In genomic region chrX:2536246-2536772, ce11 we compare ENCODE assay signal across 4 worm cellular contexts.
TF ChIP-seq lines count a peak whose summit lies in the region.

No protein-coding gene starts in this region.

TF ChIP-seq in whole organism, L2 larva, 48 proteins besides CTCF, POLR2A, EP300 and RAD21 (continues in another document):
- TF ChIP-seq nhr-21 (tag; optimal IDR thresholded peaks at IDR 0.05; lab: Kevin White, UChicago) (peak; percentile 29), unc-62 (GFP tag; optimal IDR thresholded peaks at IDR 0.05; lab: Kevin White, UChicago) (no peak), skn-1 (tag; optimal IDR thresholded peaks at IDR 0.05; lab: Kevin White, UChicago) (no peak), C34F6.9 (tag; optimal IDR thresholded peaks at IDR 0.05; lab: Kevin White, UChicago) (peak; percentile 92), ztf-4 (tag; optimal IDR thresholded peaks at IDR 0.05; lab: Kevin White, UChicago) (no peak), gmeb-1 (tag; optimal IDR thresholded peaks at IDR 0.05; lab: Kevin White, UChicago) (peak; percentile 25), Y55F3AM.14 (GFP tag; optimal IDR thresholded peaks at IDR 0.05; lab: Kevin White, UChicago) (peak; percentile 65), peb-1 (tag; optimal IDR thresholded peaks at IDR 0.05; lab: Kevin White, UChicago) (no peak), nhr-11 (tag; optimal IDR thresholded peaks at IDR 0.05; lab: Kevin White, UChicago) (no peak), sem-4 (tag; optimal IDR thresholded peaks at IDR 0.05; lab: Kevin White, UChicago) (peak; percentile 92), alr-1 (tag; optimal IDR thresholded peaks at IDR 0.05; lab: Kevin White, UChicago) (no peak), ztf-1 (GFP tag; conservative IDR thresholded peaks at IDR 0.05; lab: Robert Waterston, UW) (no peak), aly-2 (tag; optimal IDR thresholded peaks at IDR 0.05; lab: Kevin White, UChicago) (no peak), sma-9 (GFP tag; optimal IDR thresholded peaks at IDR 0.05; lab: Kevin White, UChicago) (peak; percentile 94), sma-9 (tag; optimal IDR thresholded peaks at IDR 0.05; lab: Kevin White, UChicago) (no peak), zag-1 (tag; optimal IDR thresholded peaks at IDR 0.05; lab: Kevin White, UChicago) (peak; percentile 94), nhr-6 (tag; optimal IDR thresholded peaks at IDR 0.05; lab: Kevin White, UChicago) (peak; percentile 88), nhr-25 (tag; optimal IDR thresholded peaks at IDR 0.05; lab: Kevin White, UChicago) (peak; percentile 80), mab-5 (tag; optimal IDR thresholded peaks at IDR 0.05; lab: Kevin White, UChicago) (peak; percentile 80), ceh-16 (tag; optimal IDR thresholded peaks at IDR 0.05; lab: Kevin White, UChicago) (peak; percentile 78), mdl-1 (tag; optimal IDR thresholded peaks at IDR 0.05; lab: Kevin White, UChicago) (peak in 1 of 2 experiments; percentile 73), sma-3 (GFP tag; optimal IDR thresholded peaks at IDR 0.05; lab: Kevin White, UChicago) (peak; percentile 57), ztf-11 (tag; optimal IDR thresholded peaks at IDR 0.05; lab: Kevin White, UChicago) (no peak), F13H6.1 (tag; optimal IDR thresholded peaks at IDR 0.05; lab: Kevin White, UChicago) (peak; percentile 97)

TF ChIP-seq in whole organism, L4 larva, 104 proteins besides CTCF, POLR2A, EP300 and RAD21 (continues in another document):
- TF ChIP-seq lin-29 (GFP tag; IDR thresholded peaks at IDR 0.05; lab: Robert Waterston, UW) (no peak), ama-1 (optimal IDR thresholded peaks at IDR 0.05; lab: Kevin White, UChicago) (no peak), F26F4.8 (GFP tag; conservative IDR thresholded peaks at IDR 0.05; lab: Robert Waterston, UW) (no peak), dpl-1 (GFP tag; optimal IDR thresholded peaks at IDR 0.05; lab: Kevin White, UChicago) (no peak), daf-19 (GFP tag; conservative IDR thresholded peaks at IDR 0.05; lab: Robert Waterston, UW) (no peak), hmg-1.1 (GFP tag; IDR thresholded peaks at IDR 0.05; lab: Robert Waterston, UW) (peak; percentile 77), fos-1 (tag; optimal IDR thresholded peaks at IDR 0.05; lab: Kevin White, UChicago) (no peak), skn-1 (tag; optimal IDR thresholded peaks at IDR 0.05; lab: Kevin White, UChicago) (no peak), ceh-32 (tag; optimal IDR thresholded peaks at IDR 0.05; lab: Kevin White, UChicago; ENCODE audit: poor library complexity) (no peak), ctbp-1 (GFP tag; IDR thresholded peaks at IDR 0.05; lab: Robert Waterston, UW) (peak; percentile 75), unc-62 (GFP tag; optimal IDR thresholded peaks at IDR 0.05 in 1 of 2; lab: Kevin White, UChicago) (peak in 1 of 2 experiments; percentile 99), unc-62 (tag; optimal IDR thresholded peaks at IDR 0.05; lab: Kevin White, UChicago) (no peak), tra-1 (GFP tag; IDR thresholded peaks at IDR 0.05; lab: Robert Waterston, UW) (no peak), attf-4 (tag; optimal IDR thresholded peaks at IDR 0.05; lab: Kevin White, UChicago) (no peak), saeg-2 (GFP tag; IDR thresholded peaks at IDR 0.05; lab: Robert Waterston, UW) (no peak), R02D3.7 (tag; optimal IDR thresholded peaks at IDR 0.05; lab: Kevin White, UChicago) (no peak), vab-7 (GFP tag; IDR thresholded peaks at IDR 0.05; lab: Robert Waterston, UW) (no peak), zip-11 (GFP tag; IDR thresholded peaks at IDR 0.05; lab: Robert Waterston, UW) (no peak), spr-1 (tag; optimal IDR thresholded peaks at IDR 0.05; lab: Kevin White, UChicago) (peak; percentile 1), mxl-2 (GFP tag; conservative IDR thresholded peaks at IDR 0.05; lab: Robert Waterston, UW) (no peak), dve-1 (tag; optimal IDR thresholded peaks at IDR 0.05; lab: Kevin White, UChicago; ENCODE audit: insufficient read depth) (peak; percentile 69), unc-130 (GFP tag; optimal IDR thresholded peaks at IDR 0.05; lab: Kevin White, UChicago) (no peak), daf-16 (GFP tag; optimal IDR thresholded peaks at IDR 0.05; lab: Kevin White, UChicago) (peak in 1 of 2 experiments; percentile 87), daf-16 (tag; optimal IDR thresholded peaks at IDR 0.05; lab: Kevin White, UChicago) (no peak), nhr-42 (GFP tag; IDR thresholded peaks at IDR 0.05; lab: Robert Waterston, UW) (no peak)

TF ChIP-seq in whole organism, late embryonic, 69 proteins besides CTCF, POLR2A, EP300 and RAD21 (continues in another document):
- peak; percentile 77 for TF ChIP-seq sdc-2 (tag; optimal IDR thresholded peaks at IDR 0.05; lab: Kevin White, UChicago)
- TF ChIP-seq fkh-6 (tag; optimal IDR thresholded peaks at IDR 0.05; lab: Kevin White, UChicago), result no peak
- no peak for TF ChIP-seq ceh-24 (tag; optimal IDR thresholded peaks at IDR 0.05; lab: Kevin White, UChicago)
- TF ChIP-seq hlh-15 (tag; optimal IDR thresholded peaks at IDR 0.05; lab: Kevin White, UChicago), result no peak
- TF ChIP-seq dmd-4 (tag; optimal IDR thresholded peaks at IDR 0.05; lab: Kevin White, UChicago; ENCODE audit: borderline replicate concordance), result no peak
- peak; percentile 87 for TF ChIP-seq F13H6.1 (tag; optimal IDR thresholded peaks at IDR 0.05; lab: Kevin White, UChicago)
- no peak for TF ChIP-seq gmeb-2 (tag; optimal IDR thresholded peaks at IDR 0.05; lab: Kevin White, UChicago)
- peak; percentile 58 for TF ChIP-seq ceh-14 (tag; optimal IDR thresholded peaks at IDR 0.05; lab: Kevin White, UChicago)
- peak; percentile 91 for TF ChIP-seq ceh-18 (tag; optimal IDR thresholded peaks at IDR 0.05; lab: Kevin White, UChicago)
- no peak for TF ChIP-seq lim-6 (tag; optimal IDR thresholded peaks at IDR 0.05; lab: Kevin White, UChicago)
- TF ChIP-seq tbx-7 (tag; optimal IDR thresholded peaks at IDR 0.05; lab: Kevin White, UChicago), result no peak
- peak; percentile 19 for TF ChIP-seq elt-2 (tag; optimal IDR thresholded peaks at IDR 0.05; lab: Kevin White, UChicago)
- TF ChIP-seq ceh-22 (tag; optimal IDR thresholded peaks at IDR 0.05; lab: Kevin White, UChicago), result peak; percentile 71
- TF ChIP-seq ref-2 (tag; optimal IDR thresholded peaks at IDR 0.05; lab: Kevin White, UChicago), result peak; percentile 81
- no peak for TF ChIP-seq ceh-45 (GFP tag; IDR thresholded peaks at IDR 0.05; lab: Robert Waterston, UW)
- no peak for TF ChIP-seq sox-4 (tag; optimal IDR thresholded peaks at IDR 0.05; lab: Kevin White, UChicago)
- TF ChIP-seq unc-3 (GFP tag; conservative IDR thresholded peaks at IDR 0.05; lab: Robert Waterston, UW), result no peak
- TF ChIP-seq unc-3 (tag; optimal IDR thresholded peaks at IDR 0.05; lab: Kevin White, UChicago), result no peak
- TF ChIP-seq hlh-30 (tag; optimal IDR thresholded peaks at IDR 0.05; lab: Kevin White, UChicago; ENCODE audit: insufficient read depth), result peak; percentile 71
- peak; percentile 40 for TF ChIP-seq ztf-16 (tag; optimal IDR thresholded peaks at IDR 0.05; lab: Kevin White, UChicago)
- peak; percentile 67 for TF ChIP-seq dve-1 (tag; optimal IDR thresholded peaks at IDR 0.05; lab: Kevin White, UChicago)
- TF ChIP-seq ets-4 (tag; optimal IDR thresholded peaks at IDR 0.05; lab: Kevin White, UChicago), result peak; percentile 35
- TF ChIP-seq nhr-11 (tag; optimal IDR thresholded peaks at IDR 0.05; lab: Kevin White, UChicago), result no peak
- TF ChIP-seq C38D4.7 (GFP tag; optimal IDR thresholded peaks at IDR 0.05; lab: Kevin White, UChicago), result no peak
- no peak for TF ChIP-seq pax-1 (tag; optimal IDR thresholded peaks at IDR 0.05; lab: Kevin White, UChicago)
- peak; percentile 75 for TF ChIP-seq ceh-19 (GFP tag; optimal IDR thresholded peaks at IDR 0.05; lab: Kevin White, UChicago)

TF ChIP-seq in whole organism, mixed stage, embryonic, 35 proteins besides CTCF, POLR2A, EP300 and RAD21 (continues in another document):
- TF ChIP-seq elt-3 (tag; optimal IDR thresholded peaks at IDR 0.05; lab: Kevin White, UChicago) (no peak), mls-2 (tag; optimal IDR thresholded peaks at IDR 0.05; lab: Kevin White, UChicago) (peak; percentile 85), ces-1 (GFP tag; optimal IDR thresholded peaks at IDR 0.05; lab: Kevin White, UChicago) (peak; percentile 89), unc-120 (tag; optimal IDR thresholded peaks at IDR 0.05; lab: Kevin White, UChicago; ENCODE audit: poor library complexity, severe bottlenecking) (peak; percentile 45), nhr-12 (tag; optimal IDR thresholded peaks at IDR 0.05; lab: Kevin White, UChicago) (no peak), drap-1 (GFP tag; optimal IDR thresholded peaks at IDR 0.05; lab: Kevin White, UChicago) (peak; percentile 72), nhr-237 (tag; optimal IDR thresholded peaks at IDR 0.05; lab: Kevin White, UChicago) (peak; percentile 42), tbx-8 (GFP tag; optimal IDR thresholded peaks at IDR 0.05; lab: Kevin White, UChicago) (no peak), ztf-11 (tag; optimal IDR thresholded peaks at IDR 0.05; lab: Kevin White, UChicago) (peak; percentile 88), cnd-1 (tag; optimal IDR thresholded peaks at IDR 0.05; lab: Kevin White, UChicago) (peak; percentile 74), lin-13 (tag; optimal IDR thresholded peaks at IDR 0.05; lab: Kevin White, UChicago) (peak; percentile 81), flh-1 (GFP tag; optimal IDR thresholded peaks at IDR 0.05; lab: Kevin White, UChicago) (no peak), zip-8 (tag; optimal IDR thresholded peaks at IDR 0.05; lab: Kevin White, UChicago) (no peak), nhr-76 (tag; optimal IDR thresholded peaks at IDR 0.05; lab: Kevin White, UChicago) (no peak), ceh-83 (GFP tag; optimal IDR thresholded peaks at IDR 0.05; lab: Kevin White, UChicago) (peak; percentile 60), mep-1 (tag; optimal IDR thresholded peaks at IDR 0.05; lab: Kevin White, UChicago) (peak; percentile 67), mab-5 (tag; optimal IDR thresholded peaks at IDR 0.05; lab: Kevin White, UChicago) (no peak), hlh-1 (tag; optimal IDR thresholded peaks at IDR 0.05; lab: Kevin White, UChicago) (peak; percentile 68), M03D4.4 (tag; optimal IDR thresholded peaks at IDR 0.05; lab: Kevin White, UChicago) (peak; percentile 47), elt-1 (tag; optimal IDR thresholded peaks at IDR 0.05; lab: Kevin White, UChicago; ENCODE audit: borderline replicate concordance, insufficient read depth) (no peak), lsy-2 (tag; optimal IDR thresholded peaks at IDR 0.05; lab: Kevin White, UChicago) (peak; percentile 61), snpc-4 (tag; optimal IDR thresholded peaks at IDR 0.05; lab: Kevin White, UChicago) (no peak), unc-62 (GFP tag; optimal IDR thresholded peaks at IDR 0.05; lab: Kevin White, UChicago) (peak; percentile 95), blmp-1 (tag; optimal IDR thresholded peaks at IDR 0.05; lab: Kevin White, UChicago) (peak; percentile 86), nhr-28 (tag; optimal IDR thresholded peaks at IDR 0.05; lab: Kevin White, UChicago) (no peak), ceh-43 (GFP tag; optimal IDR thresholded peaks at IDR 0.05; lab: Kevin White, UChicago) (no peak), sptf-1 (tag; optimal IDR thresholded peaks at IDR 0.05; lab: Kevin White, UChicago) (peak; percentile 77), bed-3 (GFP tag; optimal IDR thresholded peaks at IDR 0.05; lab: Kevin White, UChicago) (no peak), lin-32 (GFP tag; optimal IDR thresholded peaks at IDR 0.05; lab: Kevin White, UChicago) (no peak)
